Worm (Caenorhabditis elegans): ENCODE results near the gene F55H2.5.
A peak's percentile ranks its signal among the peaks of the same experiment; 100 is the strongest.

Gene F55H2.5

ce11 chrIII:9509764-9510370 is 1.4 kb upstream of the F55H2.5 start:
- TF ChIP-seq sem-2 (GFP tag; optimal IDR thresholded peaks at IDR 0.05) (no peak), ces-1 (GFP tag; optimal IDR thresholded peaks at IDR 0.05) (peak; percentile 94), bed-3 (GFP tag; optimal IDR thresholded peaks at IDR 0.05) (no peak), unc-120 (tag; optimal IDR thresholded peaks at IDR 0.05; ENCODE audit: poor library complexity, severe bottlenecking) (peak; percentile 23), unc-62 (GFP tag; optimal IDR thresholded peaks at IDR 0.05) (peak; percentile 45)

DNA sequence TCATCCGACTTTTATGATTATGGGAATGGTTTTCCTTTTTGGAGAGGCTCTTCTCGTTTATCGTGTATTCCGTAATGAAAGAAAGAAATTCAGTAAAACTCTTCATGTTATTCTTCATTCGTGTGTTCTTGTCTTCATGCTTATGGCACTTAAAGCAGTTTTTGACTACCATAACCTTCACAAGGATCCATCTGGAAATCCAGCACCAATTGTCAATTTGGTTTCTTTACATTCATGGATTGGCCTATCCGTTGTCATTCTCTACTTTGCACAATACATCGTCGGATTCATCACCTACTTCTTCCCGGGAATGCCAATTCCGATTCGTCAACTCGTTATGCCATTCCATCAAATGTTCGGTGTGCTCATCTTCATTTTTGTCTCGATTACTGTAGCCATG is 390 bp downstream of the F55H2.5 start:
- TF ChIP-seq mep-1 (tag; optimal IDR thresholded peaks at IDR 0.05) (no peak), lin-13 (tag; optimal IDR thresholded peaks at IDR 0.05) (no peak), unc-120 (tag; optimal IDR thresholded peaks at IDR 0.05; ENCODE audit: poor library complexity, severe bottlenecking) (no peak), ztf-11 (tag; optimal IDR thresholded peaks at IDR 0.05) (no peak), unc-39 (tag; optimal IDR thresholded peaks at IDR 0.05) (no peak), M03D4.4 (tag; optimal IDR thresholded peaks at IDR 0.05) (no peak), bed-3 (GFP tag; optimal IDR thresholded peaks at IDR 0.05) (no peak), nhr-237 (tag; optimal IDR thresholded peaks at IDR 0.05) (no peak), tbx-8 (GFP tag; optimal IDR thresholded peaks at IDR 0.05) (no peak)

ce11 chrIII:9513006-9513405 is 1.7 kb downstream of the F55H2.5 start:
- TF ChIP-seq lin-13 (tag; optimal IDR thresholded peaks at IDR 0.05) (no peak), nhr-2 (tag; optimal IDR thresholded peaks at IDR 0.05) (no peak), sptf-1 (tag; optimal IDR thresholded peaks at IDR 0.05) (no peak), elt-3 (tag; optimal IDR thresholded peaks at IDR 0.05) (no peak), unc-120 (tag; optimal IDR thresholded peaks at IDR 0.05; ENCODE audit: poor library complexity, severe bottlenecking) (no peak), blmp-1 (tag; optimal IDR thresholded peaks at IDR 0.05) (no peak), nhr-12 (tag; optimal IDR thresholded peaks at IDR 0.05) (no peak), ztf-11 (tag; optimal IDR thresholded peaks at IDR 0.05) (no peak), sem-2 (GFP tag; optimal IDR thresholded peaks at IDR 0.05) (no peak), ceh-43 (GFP tag; optimal IDR thresholded peaks at IDR 0.05) (no peak), unc-39 (tag; optimal IDR thresholded peaks at IDR 0.05) (no peak), cnd-1 (tag; optimal IDR thresholded peaks at IDR 0.05) (no peak), zip-8 (tag; optimal IDR thresholded peaks at IDR 0.05) (no peak), lin-32 (GFP tag; optimal IDR thresholded peaks at IDR 0.05) (no peak), mls-2 (tag; optimal IDR thresholded peaks at IDR 0.05) (no peak), nhr-237 (tag; optimal IDR thresholded peaks at IDR 0.05) (no peak), flh-1 (GFP tag; optimal IDR thresholded peaks at IDR 0.05) (no peak)

- TF ChIP-seq cnd-1 (tag; optimal IDR thresholded peaks at IDR 0.05) (no peak), sem-2 (GFP tag; optimal IDR thresholded peaks at IDR 0.05) (no peak), ces-1 (GFP tag; optimal IDR thresholded peaks at IDR 0.05) (no peak), nhr-28 (tag; optimal IDR thresholded peaks at IDR 0.05) (no peak), ztf-11 (tag; optimal IDR thresholded peaks at IDR 0.05) (no peak), M03D4.4 (tag; optimal IDR thresholded peaks at IDR 0.05) (no peak), flh-1 (GFP tag; optimal IDR thresholded peaks at IDR 0.05) (no peak), ceh-39 (tag; optimal IDR thresholded peaks at IDR 0.05) (no peak), zip-8 (tag; optimal IDR thresholded peaks at IDR 0.05) (no peak)
Observed at ce11 chrIII:9513569-9513968, 2.3 kb downstream of the F55H2.5 start, which contains the start of gene F55H2.8. Gene F55H2.8 (plus strand): TSS chrIII:9513869.

ce11 chrIII:9516148-9516547 is 4.9 kb downstream of the F55H2.5 start, which contains the start of gene F55H2.7:
Gene F55H2.7 (minus strand): TSS chrIII:9516248.
- no peak for TF ChIP-seq tbx-8 (GFP tag; optimal IDR thresholded peaks at IDR 0.05)
- no peak for TF ChIP-seq nhr-2 (tag; optimal IDR thresholded peaks at IDR 0.05)
- no peak for TF ChIP-seq ham-2 (GFP tag; optimal IDR thresholded peaks at IDR 0.05)
- TF ChIP-seq zip-8 (tag; optimal IDR thresholded peaks at IDR 0.05) = no peak

DNA sequence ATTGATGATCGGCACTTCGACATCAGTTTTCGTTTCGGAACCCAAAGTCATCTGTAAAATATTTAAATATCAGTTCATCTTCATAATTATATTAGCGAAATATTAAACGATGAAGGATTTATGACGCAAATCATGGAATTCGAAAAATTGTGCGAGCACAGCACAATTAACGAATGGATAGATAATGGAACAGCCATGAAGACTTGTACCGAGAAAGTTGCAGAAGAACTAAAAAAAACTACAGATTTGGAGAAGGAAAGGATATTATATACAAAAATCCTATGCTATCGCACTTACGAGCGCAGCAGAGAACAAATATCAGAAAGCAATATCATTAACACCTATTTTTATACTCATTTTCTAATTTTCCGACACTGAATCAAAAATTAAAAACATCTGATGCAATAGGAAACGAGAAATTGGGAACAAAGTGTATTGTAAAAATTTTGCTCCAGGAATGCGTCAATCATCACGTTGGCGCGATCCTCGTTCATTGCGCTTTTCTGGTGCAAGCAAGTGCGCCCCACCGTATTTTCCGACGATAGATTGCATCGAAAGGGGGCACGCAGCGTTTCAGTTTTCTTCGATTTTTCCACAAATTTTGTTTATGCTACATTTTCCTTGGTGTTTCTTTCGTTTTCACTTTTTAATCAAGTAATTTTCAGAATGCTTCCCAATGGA is 10.3 kb downstream of the F55H2.5 start, which contains the start of the genes clu-1 and prp-40:
Gene clu-1 (minus strand): TSS at position 51 of the 681 bp plus-strand sequence.
Gene prp-40 (plus strand): TSS at position 666 of the 681 bp plus-strand sequence.
- TF ChIP-seq elt-3 (tag; optimal IDR thresholded peaks at IDR 0.05) = no peak
- TF ChIP-seq flh-1 (GFP tag; optimal IDR thresholded peaks at IDR 0.05) = no peak
- no peak for TF ChIP-seq lin-32 (GFP tag; optimal IDR thresholded peaks at IDR 0.05)
- TF ChIP-seq unc-62 (GFP tag; optimal IDR thresholded peaks at IDR 0.05) = peak; percentile 24
- peak; percentile 15 for TF ChIP-seq drap-1 (GFP tag; optimal IDR thresholded peaks at IDR 0.05)
- TF ChIP-seq ceh-83 (GFP tag; optimal IDR thresholded peaks at IDR 0.05) = no peak
- TF ChIP-seq bed-3 (GFP tag; optimal IDR thresholded peaks at IDR 0.05) = no peak
- no peak for TF ChIP-seq nhr-28 (tag; optimal IDR thresholded peaks at IDR 0.05)
- TF ChIP-seq ceh-43 (GFP tag; optimal IDR thresholded peaks at IDR 0.05) = no peak
- TF ChIP-seq sptf-1 (tag; optimal IDR thresholded peaks at IDR 0.05) = no peak
- TF ChIP-seq elt-1 (tag; optimal IDR thresholded peaks at IDR 0.05; ENCODE audit: borderline replicate concordance, insufficient read depth) = peak; percentile 13
- TF ChIP-seq hlh-1 (tag; optimal IDR thresholded peaks at IDR 0.05) = peak; percentile 36
- TF ChIP-seq unc-120 (tag; optimal IDR thresholded peaks at IDR 0.05; ENCODE audit: poor library complexity, severe bottlenecking) = peak; percentile 30
- TF ChIP-seq mep-1 (tag; optimal IDR thresholded peaks at IDR 0.05) = peak; percentile 63
- TF ChIP-seq ztf-11 (tag; optimal IDR thresholded peaks at IDR 0.05) = no peak
- TF ChIP-seq sem-2 (GFP tag; optimal IDR thresholded peaks at IDR 0.05) = no peak
- no peak for TF ChIP-seq blmp-1 (tag; optimal IDR thresholded peaks at IDR 0.05)
- no peak for TF ChIP-seq nhr-2 (tag; optimal IDR thresholded peaks at IDR 0.05)
- TF ChIP-seq lsy-2 (tag; optimal IDR thresholded peaks at IDR 0.05) = peak; percentile 82
- TF ChIP-seq nhr-237 (tag; optimal IDR thresholded peaks at IDR 0.05) = peak; percentile 75
- TF ChIP-seq mab-5 (tag; optimal IDR thresholded peaks at IDR 0.05) = no peak
- TF ChIP-seq ham-2 (GFP tag; optimal IDR thresholded peaks at IDR 0.05) = no peak
- TF ChIP-seq tbx-8 (GFP tag; optimal IDR thresholded peaks at IDR 0.05) = no peak
- TF ChIP-seq unc-39 (tag; optimal IDR thresholded peaks at IDR 0.05) = no peak
- no peak for TF ChIP-seq nhr-76 (tag; optimal IDR thresholded peaks at IDR 0.05)
- TF ChIP-seq mls-2 (tag; optimal IDR thresholded peaks at IDR 0.05) = no peak
- no peak for TF ChIP-seq cnd-1 (tag; optimal IDR thresholded peaks at IDR 0.05)

Measured in whole organism, mixed stage, embryonic.